Worm (Caenorhabditis elegans) whole organism, dauer: ENCODE results near the gene dhps-1.

Experiments
- unc-62 ChIP-seq: sonication (generic microtip); optimal IDR thresholded peaks from 2 replicates; lab custom pipeline; 2017; ENCODE audit warnings: missing biosample characterization, missing genetic modification reagents, missing genetic modification characterization

dhps-1 gene

DNA sequence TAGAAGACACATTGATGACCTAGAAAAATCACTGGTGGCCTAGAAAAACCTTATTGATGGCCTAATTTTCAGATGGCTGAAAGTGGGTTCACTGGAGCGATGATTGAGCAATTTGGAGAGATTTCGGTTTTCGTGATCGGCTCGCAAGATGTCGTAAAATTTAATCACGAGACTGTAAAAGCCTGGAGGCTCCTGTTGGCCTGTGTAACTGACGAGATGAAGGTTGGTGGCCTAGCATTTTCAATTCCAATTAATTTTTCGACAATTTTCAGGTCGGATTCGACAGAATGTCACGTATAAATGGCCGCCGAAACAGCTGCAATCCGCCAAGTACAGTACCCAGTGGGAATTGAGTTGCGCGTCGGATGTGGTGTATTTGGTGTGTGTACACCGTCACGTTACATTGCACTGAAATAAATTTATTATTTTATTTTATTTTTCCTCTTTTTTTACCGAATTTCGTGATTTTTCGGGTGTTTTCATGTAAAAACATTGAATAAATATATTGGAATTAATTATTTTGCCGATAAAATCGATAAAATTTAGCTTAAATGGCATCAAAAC, 30.6 kb downstream of the dhps-1 start, which contains the start of gene Y17G7B.12:
Gene Y17G7B.12 (plus strand): TSS at position 547 of the 564 bp plus-strand sequence.
- no peak for TF ChIP-seq unc-62 (GFP tag; lab: Kevin White, UChicago)

DNA sequence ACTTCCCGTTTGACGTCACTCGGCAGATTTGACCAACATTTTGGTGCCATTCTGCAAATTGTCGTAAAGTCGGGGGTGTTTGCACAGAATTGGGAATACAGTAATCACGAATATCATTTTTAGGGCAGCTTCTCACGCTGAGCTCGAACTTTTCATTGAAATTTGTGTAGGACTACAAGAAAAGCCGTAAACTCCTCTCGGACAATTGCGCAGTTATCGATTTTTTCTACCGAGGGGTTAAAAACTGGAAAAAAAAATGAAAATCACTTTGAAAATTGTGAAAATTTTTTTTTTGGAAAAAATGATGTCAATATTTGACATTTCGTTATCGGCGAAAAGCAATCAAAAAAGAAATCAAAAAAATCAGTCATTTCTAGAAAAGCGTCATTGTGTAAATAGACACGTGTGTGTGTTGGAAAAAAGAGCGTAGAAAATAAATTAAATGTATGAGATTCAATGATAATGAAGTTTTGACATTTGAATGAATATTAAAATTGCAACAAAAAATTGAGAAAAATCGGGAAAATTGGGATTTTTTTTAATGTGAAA, 35.0 kb downstream of the dhps-1 start, which contains the start of gene Y17G7B.8:
Gene Y17G7B.8 (minus strand): TSS at position 51 of the 549 bp plus-strand sequence.
- no peak for TF ChIP-seq unc-62 (GFP tag; lab: Kevin White, UChicago)

DNA sequence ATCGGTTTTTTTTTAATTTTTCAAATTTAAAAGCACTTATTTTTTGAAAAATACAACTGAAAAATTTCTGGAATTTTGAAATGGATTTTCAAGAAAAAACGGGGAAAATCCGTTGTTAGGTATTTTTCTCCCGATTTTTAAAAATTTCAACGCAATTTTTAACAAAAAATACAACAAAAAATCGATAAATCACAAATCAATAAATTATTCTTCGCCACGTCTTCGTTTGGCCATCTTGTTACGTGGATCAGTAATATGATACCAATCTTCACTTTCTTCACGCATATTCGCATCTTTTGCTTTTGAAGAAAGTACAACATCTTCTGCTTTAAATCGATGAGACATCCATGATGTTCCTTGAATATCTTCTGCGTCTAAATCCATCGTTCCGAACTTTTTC, 35.9 kb downstream of the dhps-1 start:
- TF ChIP-seq unc-62 (GFP tag; lab: Kevin White, UChicago): no peak

DNA sequence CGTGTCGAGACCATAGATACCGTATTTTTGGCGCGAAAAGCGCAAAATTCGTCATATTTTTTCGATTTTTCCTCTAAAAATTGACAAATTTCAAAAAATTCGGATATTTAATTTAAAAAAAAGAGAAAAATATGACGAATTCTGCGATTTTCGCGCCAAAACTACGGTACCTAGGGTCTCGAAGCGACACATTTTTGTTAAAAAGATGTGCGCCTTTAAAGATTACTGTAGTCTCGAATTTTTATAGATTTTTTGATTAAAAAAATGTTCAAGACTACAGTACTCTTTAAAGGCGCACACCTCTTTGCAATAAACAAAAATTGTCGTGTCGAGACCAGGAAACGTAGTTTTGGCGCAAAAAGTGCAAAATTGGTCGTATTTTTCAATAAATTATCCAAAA, 43.3 kb downstream of the dhps-1 start:
- TF ChIP-seq unc-62 (GFP tag; lab: Kevin White, UChicago): no peak

- TF ChIP-seq unc-62 (GFP tag; lab: Kevin White, UChicago): no peak
These were observed 43.7 kb downstream of the dhps-1 start, which contains the start of gene cyn-16 for ce11 chrII:12036516-12036915. Gene cyn-16 (minus strand): TSS chrII:12036742.

DNA sequence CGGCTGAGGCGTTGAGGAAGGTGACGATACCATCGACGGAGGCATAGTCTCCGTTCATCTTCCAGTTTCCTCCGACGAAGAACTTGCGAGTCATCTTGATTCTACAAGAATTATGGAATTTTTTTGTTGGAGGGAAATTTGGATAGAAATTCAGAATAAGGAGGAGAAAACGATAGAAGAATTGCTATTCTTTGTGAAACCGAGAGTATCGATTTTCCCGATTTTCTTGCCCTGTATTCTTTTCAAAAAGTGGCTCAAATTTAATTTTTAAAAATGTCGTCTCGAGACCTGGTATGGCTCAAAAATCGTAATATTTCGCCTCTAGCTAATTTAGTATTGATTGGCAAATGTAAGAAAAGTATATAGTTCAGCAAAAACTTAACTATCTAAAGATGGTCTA, 46.2 kb downstream of the dhps-1 start, which contains the start of gene tpi-1:
Gene tpi-1 (minus strand): TSS at position 101 of the 400 bp plus-strand sequence.
- TF ChIP-seq unc-62 (GFP tag; lab: Kevin White, UChicago): no peak

ce11 chrII:12040167-12040566, 47.4 kb downstream of the dhps-1 start:
- no peak for TF ChIP-seq unc-62 (GFP tag; lab: Kevin White, UChicago)

DNA sequence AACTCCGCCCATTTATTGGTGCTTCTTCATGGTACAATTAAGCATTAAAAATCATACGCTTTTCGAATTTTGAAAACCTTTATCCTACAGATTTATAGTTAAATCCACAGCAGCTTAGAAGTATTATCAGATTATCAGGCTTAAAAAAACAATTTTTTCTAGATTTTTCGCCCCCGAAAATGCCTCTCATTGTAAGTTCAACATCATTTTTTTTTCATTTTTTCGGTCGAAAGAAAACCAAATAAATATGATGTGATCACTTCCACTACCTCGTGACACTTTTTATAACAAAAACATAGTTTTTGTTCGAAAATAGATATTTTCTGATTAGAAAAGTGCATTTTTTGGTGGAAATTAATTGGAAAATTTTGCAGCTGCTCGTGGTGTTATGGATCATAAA, 48.3 kb downstream of the dhps-1 start:
- no peak for TF ChIP-seq unc-62 (GFP tag; lab: Kevin White, UChicago)

ce11 chrII:12042108-12042960, 49.5 kb downstream of the dhps-1 start, which contains the start of gene ippk-1:
Gene ippk-1 (plus strand): TSS chrII:12042910.
- TF ChIP-seq unc-62 (GFP tag; lab: Kevin White, UChicago): no peak
